Worm (Caenorhabditis elegans) whole organism, young adult: ENCODE measurements around the gene B0285.3.

Experiments
- Y67H2A.10 ChIP-seq: fragments of 200-800 bp; sonication (Bioruptor generic); conservative IDR thresholded peaks from 2 replicates; pipeline ENCODE4 v1.3.6; 2022; ENCODE audit warnings: missing genetic modification reagents, missing genetic modification characterization, missing compliant biosample characterization
- attf-5 ChIP-seq: fragments of 200-800 bp; sonication (Bioruptor generic); optimal IDR thresholded peaks from 2 replicates; lab custom pipeline; 2018; ENCODE audit warnings: mild to moderate bottlenecking, missing genetic modification characterization, missing compliant biosample characterization
- cebp-1 ChIP-seq, 2 experiments: fragments of 200-800 bp in 1 of 2; sonication (Bioruptor generic) in 1 of 2; sonication (generic microtip) in 1 of 2; IDR thresholded peaks in 1 of 2; optimal IDR thresholded peaks in 1 of 2; 2 replicates each; pipeline versions ENCODE4 v1.3.6 to Lab custom; 2017 to 2022; ENCODE audit warnings: missing compliant biosample characterization in 2 of 2, missing genetic modification characterization in 2 of 2, mild to moderate bottlenecking in 1 of 2, missing genetic modification reagents in 1 of 2, moderate library complexity in 1 of 2
- efl-1 ChIP-seq: fragments of 150-350 bp; optimal IDR thresholded peaks from 2 replicates; lab custom pipeline; 2014; ENCODE audit warnings: missing biosample characterization, missing genetic modification reagents, missing genetic modification characterization
- fkh-3 ChIP-seq: sonication (generic microtip); optimal IDR thresholded peaks from 2 replicates; lab custom pipeline; 2016; ENCODE audit warnings: mild to moderate bottlenecking, missing genetic modification characterization, missing compliant biosample characterization
- hrde-1 ChIP-seq: sonication (generic microtip); optimal IDR thresholded peaks from 2 replicates; lab custom pipeline; 2016; ENCODE audit warnings: missing genetic modification characterization, mild to moderate bottlenecking, missing compliant biosample characterization, moderate library complexity, missing genotype, missing genetic modification reagents, borderline replicate concordance
- unc-130 ChIP-seq: sonication (generic microtip); optimal IDR thresholded peaks from 2 replicates; lab custom pipeline; 2016; ENCODE audit warnings: missing genetic modification reagents, missing genetic modification characterization, missing compliant biosample characterization
- ztf-25 ChIP-seq: fragments of 200-800 bp; sonication (Bioruptor generic); IDR thresholded peaks from 2 replicates; pipeline ENCODE4 v1.3.6; 2022; ENCODE audit warnings: missing genetic modification reagents, missing genetic modification characterization, missing compliant biosample characterization

DNA sequence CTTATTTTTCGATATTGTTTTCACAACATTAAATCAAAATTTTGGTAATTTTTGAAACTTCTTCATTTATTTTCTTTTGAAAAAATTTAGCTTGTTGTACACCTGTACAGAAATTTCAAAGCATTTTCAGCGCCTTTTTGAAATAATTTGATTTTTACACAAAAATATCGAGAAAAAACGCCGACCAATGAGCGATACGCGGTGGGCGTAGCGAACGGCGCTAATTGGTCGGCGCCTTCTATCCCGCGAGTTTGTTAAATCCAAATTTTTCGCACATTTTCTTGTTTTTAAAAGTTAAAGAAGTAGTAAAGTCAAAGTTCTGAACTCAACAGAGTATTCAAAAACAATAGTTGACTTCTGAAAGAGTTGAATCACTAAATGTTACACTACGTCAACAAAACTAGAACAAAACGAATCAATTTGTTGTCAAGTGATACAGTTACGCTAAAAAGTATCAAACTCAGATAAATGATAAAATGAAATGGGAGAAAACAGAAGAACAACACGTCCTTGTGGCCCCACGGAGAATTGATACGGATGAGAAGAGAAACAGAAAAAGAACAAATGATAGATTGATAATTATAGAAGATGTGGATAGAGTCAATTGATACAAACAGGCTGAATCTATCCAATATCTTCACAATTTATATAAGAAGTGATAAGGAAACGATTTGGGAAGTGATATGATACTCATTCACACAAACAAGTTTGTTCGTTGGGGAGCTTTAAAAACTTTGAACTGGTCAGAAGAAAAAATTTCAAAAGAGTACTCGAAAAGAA is 14.7 kb downstream of the B0285.3 start:
- TF ChIP-seq fkh-3 (tag; lab: Kevin White, UChicago): no peak
- no peak for TF ChIP-seq unc-130 (GFP tag; lab: Kevin White, UChicago)
- no peak for TF ChIP-seq ztf-25
- TF ChIP-seq Y67H2A.10 (GFP tag; lab: Robert Waterston, UW): no peak
- no peak for TF ChIP-seq hrde-1
- TF ChIP-seq attf-5 (GFP tag; lab: Kevin White, UChicago): no peak
- TF ChIP-seq cebp-1 (GFP tag; IDR thresholded peaks at IDR 0.05; lab: Robert Waterston, UW): no peak
- no peak for TF ChIP-seq cebp-1 (tag; optimal IDR thresholded peaks at IDR 0.05; lab: Kevin White, UChicago)
- no peak for TF ChIP-seq efl-1 (GFP tag; lab: Kevin White, UChicago)
